Worm (Caenorhabditis elegans) whole organism, L4/young adult: ENCODE data around the gene tag-325.

Experiments used
- dao-5 ChIP-seq: sonication (generic microtip); optimal IDR thresholded peaks from 2 replicates; lab custom pipeline; 2016; ENCODE audit warnings: missing genotype, missing genetic modification characterization, moderate library complexity, missing compliant biosample characterization
- him-1 ChIP-seq: sonication (generic microtip); optimal IDR thresholded peaks from 2 replicates; lab custom pipeline; 2016; ENCODE audit warnings: missing genotype, missing genetic modification reagents, missing genetic modification characterization, missing compliant biosample characterization

ce11 chrIII:4748666-4749065, 48.0 kb upstream of the tag-325 start:
- no peak for TF ChIP-seq dao-5 (tag; lab: Kevin White, UChicago)
- TF ChIP-seq him-1 (tag; lab: Kevin White, UChicago), result no peak
